Worm (Caenorhabditis elegans) whole organism, L4/young adult: Measurements from ENCODE around the gene atf-7.

Experiments
- W03F9.2 ChIP-seq: fragments of 150-350 bp; optimal IDR thresholded peaks from 2 replicates; lab custom pipeline; 2014; ENCODE audit warnings: missing biosample characterization, missing genetic modification characterization
- him-1 ChIP-seq: sonication (generic microtip); optimal IDR thresholded peaks from 2 replicates; lab custom pipeline; 2016; ENCODE audit warnings: missing genotype, missing genetic modification reagents, missing genetic modification characterization, missing compliant biosample characterization

DNA sequence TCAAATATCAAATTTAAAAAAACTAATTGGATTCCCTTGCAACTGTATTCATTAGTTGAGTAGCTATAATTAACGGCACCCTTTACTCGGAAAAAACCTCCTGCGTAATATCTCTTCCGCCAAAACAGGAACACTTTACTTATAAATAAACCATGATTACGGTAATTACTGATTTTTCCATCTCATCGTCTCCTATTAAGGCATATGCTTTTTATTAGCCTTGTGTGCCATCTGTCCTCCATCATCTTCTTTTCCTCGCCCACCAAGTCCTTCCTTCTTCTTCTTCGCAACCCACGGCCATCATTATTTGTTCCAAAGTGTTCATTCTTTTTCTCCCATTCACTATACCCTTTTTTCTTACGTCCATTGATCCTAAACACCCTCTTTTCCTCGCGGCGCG is 20.6 kb upstream of the atf-7 start:
- TF ChIP-seq him-1 (tag; lab: Kevin White, UChicago) (no peak), W03F9.2 (tag; lab: Kevin White, UChicago) (no peak)
